Fruit fly (Drosophila melanogaster) whole organism, embryonic: Measurements from ENCODE around the gene CG6231.

ENCODE experiments used
- Atf-2 ChIP-seq: fragments of 200-800 bp; sonication (Bioruptor generic); optimal IDR thresholded peaks from 2 replicates; lab custom pipeline; 2016; ENCODE audit warnings: missing biosample characterization, missing genetic modification characterization
- BtbVII ChIP-seq: fragments of 200-800 bp; sonication (Bioruptor generic); optimal IDR thresholded peaks from 3 replicates; lab custom pipeline; 2017; ENCODE audit warnings: missing biosample characterization, mild to moderate bottlenecking, missing genetic modification characterization
- CG10147 ChIP-seq: fragments of 200-800 bp; sonication (Bioruptor generic); optimal IDR thresholded peaks from 2 replicates; lab custom pipeline; 2019; ENCODE audit warnings: missing biosample characterization, mild to moderate bottlenecking, missing genetic modification characterization, moderate library complexity
- CG1024 ChIP-seq: fragments of 200-800 bp; sonication (Bioruptor generic); IDR thresholded peaks from 2 replicates; pipeline ENCODE4 v1.3.6; 2022; ENCODE audit warnings: missing biosample characterization, missing genetic modification characterization
- CG10267 ChIP-seq: fragments of 200-800 bp; sonication (Bioruptor generic); optimal IDR thresholded peaks from 2 replicates; lab custom pipeline; 2018; ENCODE audit warnings: missing biosample characterization, mild to moderate bottlenecking, missing genetic modification characterization, moderate library complexity
- CG10274 ChIP-seq: fragments of 200-800 bp; sonication (Bioruptor generic); optimal IDR thresholded peaks from 3 replicates; lab custom pipeline; 2017; ENCODE audit warnings: missing biosample characterization, mild to moderate bottlenecking, missing genetic modification characterization
- CG10565 ChIP-seq: fragments of 200-800 bp; sonication (Bioruptor generic); optimal IDR thresholded peaks from 3 replicates; lab custom pipeline; 2016; ENCODE audit warnings: missing biosample characterization, mild to moderate bottlenecking, missing genetic modification characterization
- CG11093 ChIP-seq: fragments of 200-800 bp; sonication (Bioruptor generic); IDR thresholded peaks from 3 replicates; pipeline ENCODE4 v1.3.6; 2022; ENCODE audit warnings: missing biosample characterization, missing genetic modification characterization
- CG11247 ChIP-seq: fragments of 200-800 bp; sonication (Bioruptor generic); IDR thresholded peaks from 2 replicates; pipeline ENCODE4 v1.3.6; 2022; ENCODE audit warnings: missing biosample characterization, missing genetic modification characterization
- CG11456 ChIP-seq: fragments of 200-800 bp; sonication (Bioruptor generic); IDR thresholded peaks from 3 replicates; pipeline ENCODE4 v1.3.6; 2022; ENCODE audit warnings: missing biosample characterization, missing genetic modification characterization
- CG11695 ChIP-seq: fragments of 200-800 bp; sonication (Bioruptor generic); IDR thresholded peaks from 3 replicates; pipeline ENCODE4 v1.3.6; 2022; ENCODE audit warnings: missing biosample characterization, missing genetic modification characterization
- CG12659 ChIP-seq: fragments of 200-800 bp; sonication (Bioruptor generic); optimal IDR thresholded peaks from 3 replicates; lab custom pipeline; 2017; ENCODE audit warnings: mild to moderate bottlenecking, missing biosample characterization, missing genetic modification reagents, missing genetic modification characterization
- CG17912 ChIP-seq: fragments of 200-800 bp; sonication (Bioruptor generic); optimal IDR thresholded peaks from 2 replicates; lab custom pipeline; 2018; ENCODE audit warnings: missing biosample characterization, mild to moderate bottlenecking, missing genetic modification characterization
- CG2120 ChIP-seq: fragments of 200-800 bp; sonication (Bioruptor generic); optimal IDR thresholded peaks from 3 replicates; lab custom pipeline; 2016; ENCODE audit warnings: missing biosample characterization, missing genetic modification characterization
- CG34422 ChIP-seq: fragments of 200-800 bp; sonication (Bioruptor generic); IDR thresholded peaks from 3 replicates; pipeline ENCODE4 v1.3.6; 2022; ENCODE audit warnings: missing biosample characterization, missing genetic modification characterization
- CG4707 ChIP-seq: fragments of 200-800 bp; sonication (Bioruptor generic); optimal IDR thresholded peaks from 2 replicates; lab custom pipeline; 2018; ENCODE audit warnings: missing biosample characterization, mild to moderate bottlenecking, missing genetic modification characterization, moderate library complexity
- CG7839 ChIP-seq: fragments of 200-800 bp; sonication (Bioruptor generic); optimal IDR thresholded peaks from 3 replicates; lab custom pipeline; 2018; ENCODE audit warnings: missing biosample characterization, mild to moderate bottlenecking, missing genetic modification characterization, moderate library complexity
- CG9727 ChIP-seq: fragments of 200-800 bp; sonication (Bioruptor generic); optimal IDR thresholded peaks from 3 replicates; lab custom pipeline; 2017; ENCODE audit warnings: missing biosample characterization, mild to moderate bottlenecking, missing genetic modification characterization
- CkIIα-i1 ChIP-seq: fragments of 200-800 bp; sonication (Bioruptor generic); IDR thresholded peaks from 2 replicates; pipeline ENCODE4 v1.3.6; 2022; ENCODE audit warnings: missing biosample characterization, missing genetic modification characterization
- Dip2 ChIP-seq: fragments of 200-800 bp; sonication (Bioruptor generic); IDR thresholded peaks from 2 replicates; pipeline ENCODE4 v1.3.6; 2022; ENCODE audit warnings: missing biosample characterization, missing genetic modification characterization
- Dref ChIP-seq: fragments of 200-800 bp; sonication (Bioruptor generic); IDR thresholded peaks from 2 replicates; pipeline ENCODE4 v1.3.6; 2022; ENCODE audit warnings: missing biosample characterization, missing genetic modification characterization
- E2f2 ChIP-seq: fragments of 200-800 bp; sonication (Bioruptor generic); IDR thresholded peaks from 2 replicates; pipeline ENCODE4 v1.3.6; 2022; ENCODE audit warnings: missing biosample characterization, missing genetic modification characterization
- Elba2 ChIP-seq: fragments of 200-800 bp; sonication (Bioruptor generic); optimal IDR thresholded peaks from 3 replicates; lab custom pipeline; 2016; ENCODE audit warnings: missing biosample characterization, missing genetic modification characterization
- Fer1 ChIP-seq: fragments of 200-800 bp; sonication (Bioruptor generic); optimal IDR thresholded peaks from 2 replicates; lab custom pipeline; 2017; ENCODE audit warnings: missing biosample characterization, mild to moderate bottlenecking, missing genetic modification characterization
- HHEX ChIP-seq: fragments of 200-800 bp; sonication (Bioruptor generic); optimal IDR thresholded peaks from 3 replicates; lab custom pipeline; 2017; ENCODE audit warnings: missing biosample characterization, mild to moderate bottlenecking, missing genetic modification characterization, missing genetic modification reagents
- Kr ChIP-seq: fragments of 200-800 bp; sonication (Bioruptor generic); optimal IDR thresholded peaks from 2 replicates; lab custom pipeline; 2017; ENCODE audit warnings: missing biosample characterization, mild to moderate bottlenecking, missing genetic modification characterization
- MBD-R2 ChIP-seq: fragments of 200-800 bp; sonication (Bioruptor generic); IDR thresholded peaks from 2 replicates; pipeline ENCODE4 v1.3.6; 2022; ENCODE audit warnings: missing biosample characterization, missing genetic modification characterization
- MTF-1 ChIP-seq: fragments of 200-800 bp; sonication (Bioruptor generic); optimal IDR thresholded peaks from 2 replicates; lab custom pipeline; 2018; ENCODE audit warnings: missing biosample characterization, mild to moderate bottlenecking, missing genetic modification characterization, borderline replicate concordance
- NC2β ChIP-seq: fragments of 200-800 bp; sonication (Bioruptor generic); optimal IDR thresholded peaks from 2 replicates; lab custom pipeline; 2016; ENCODE audit warnings: missing biosample characterization, missing genetic modification characterization
- NK7.1 ChIP-seq: fragments of 200-800 bp; sonication (Bioruptor generic); optimal IDR thresholded peaks from 3 replicates; lab custom pipeline; 2016; ENCODE audit warnings: missing biosample characterization, missing genetic modification characterization
- PHDP ChIP-seq: fragments of 200-800 bp; sonication (Bioruptor generic); optimal IDR thresholded peaks from 3 replicates; lab custom pipeline; 2018; ENCODE audit warnings: missing biosample characterization, mild to moderate bottlenecking, missing genetic modification characterization, moderate library complexity
- Rfx ChIP-seq: fragments of 200-800 bp; sonication (Bioruptor generic); IDR thresholded peaks from 2 replicates; pipeline ENCODE4 v1.3.6; 2022; ENCODE audit warnings: missing biosample characterization, missing genetic modification characterization
- Six4 ChIP-seq: fragments of 200-800 bp; sonication (Bioruptor generic); optimal IDR thresholded peaks from 2 replicates; lab custom pipeline; 2016; ENCODE audit warnings: missing biosample characterization, missing genetic modification characterization
- aop ChIP-seq: fragments of 200-800 bp; sonication (Bioruptor generic); IDR thresholded peaks from 2 replicates; pipeline ENCODE4 v1.3.6; 2022; ENCODE audit warnings: missing biosample characterization, missing genetic modification characterization
- cato ChIP-seq: fragments of 200-800 bp; sonication (Bioruptor generic); optimal IDR thresholded peaks from 2 replicates; lab custom pipeline; 2016; ENCODE audit warnings: missing biosample characterization, missing genetic modification characterization, borderline replicate concordance
- cg ChIP-seq: fragments of 200-800 bp; sonication (Bioruptor generic); optimal IDR thresholded peaks from 3 replicates; lab custom pipeline; 2019; ENCODE audit warnings: missing biosample characterization, mild to moderate bottlenecking, missing genetic modification characterization, moderate library complexity
- her ChIP-seq: fragments of 200-800 bp; sonication (Bioruptor generic); optimal IDR thresholded peaks from 2 replicates; lab custom pipeline; 2016; ENCODE audit warnings: missing biosample characterization, missing genetic modification characterization
- odd ChIP-seq: fragments of 200-800 bp; sonication (Bioruptor generic); optimal IDR thresholded peaks from 2 replicates; lab custom pipeline; 2017; ENCODE audit warnings: missing biosample characterization, mild to moderate bottlenecking, missing genetic modification characterization
- pan ChIP-seq, 4 experiments: fragments of >200 bp in 3 of 4; fragments of 200-800 bp in 1 of 4; sonication (Bioruptor generic) in 1 of 4; optimal IDR thresholded peaks in 3 of 4; IDR thresholded peaks in 1 of 4; 2 replicates each; pipeline versions ENCODE4 v1.3.6 to Lab custom; 2017 to 2022; ENCODE audit warnings: missing biosample characterization in 2 of 4, missing genetic modification characterization in 2 of 4, mixed read lengths in 1 of 4
- ro ChIP-seq: fragments of 200-800 bp; sonication (Bioruptor generic); IDR thresholded peaks from 2 replicates; pipeline ENCODE4 v1.3.6; 2022; ENCODE audit warnings: missing biosample characterization, missing genetic modification characterization
- row ChIP-seq: fragments of 200-800 bp; sonication (Bioruptor generic); IDR thresholded peaks from 3 replicates; pipeline ENCODE4 v1.3.6; 2022; ENCODE audit warnings: missing biosample characterization, missing genetic modification characterization
- run ChIP-seq: fragments of 200-800 bp; sonication (Bioruptor generic); optimal IDR thresholded peaks from 3 replicates; lab custom pipeline; 2018; ENCODE audit warnings: missing biosample characterization, mild to moderate bottlenecking, missing genetic modification characterization
- seq ChIP-seq: fragments of 200-800 bp; sonication (Bioruptor generic); IDR thresholded peaks from 2 replicates; pipeline ENCODE4 v1.3.6; 2022; ENCODE audit warnings: missing biosample characterization, missing genetic modification characterization
- sim ChIP-seq: fragments of 200-800 bp; sonication (Bioruptor generic); IDR thresholded peaks from 2 replicates; pipeline ENCODE4 v1.3.6; 2022; ENCODE audit warnings: missing biosample characterization, missing genetic modification characterization
- so ChIP-seq: fragments of 200-800 bp; sonication (Bioruptor generic); IDR thresholded peaks from 3 replicates; pipeline ENCODE4 v1.3.6; 2022; ENCODE audit warnings: missing biosample characterization, missing genetic modification characterization
- sqz ChIP-seq: fragments of 200-800 bp; sonication (Bioruptor generic); optimal IDR thresholded peaks from 3 replicates; lab custom pipeline; 2018; ENCODE audit warnings: missing biosample characterization, mild to moderate bottlenecking, missing genetic modification characterization
- sug ChIP-seq: fragments of 200-800 bp; optimal IDR thresholded peaks from 2 replicates; lab custom pipeline; 2019; ENCODE audit warnings: missing biosample characterization, mild to moderate bottlenecking, missing genetic modification characterization, moderate library complexity
- vnd ChIP-seq: fragments of 200-800 bp; sonication (Bioruptor generic); IDR thresholded peaks from 3 replicates; pipeline ENCODE4 v1.3.6; 2022; ENCODE audit warnings: missing biosample characterization, missing genetic modification characterization; ENCODE audit not compliant: partially characterized antibody
- zen ChIP-seq: fragments of 200-800 bp; sonication (Bioruptor generic); optimal IDR thresholded peaks from 3 replicates; lab custom pipeline; 2018; ENCODE audit warnings: missing biosample characterization, mild to moderate bottlenecking, missing genetic modification characterization, moderate library complexity

The CG6231 gene

DNA sequence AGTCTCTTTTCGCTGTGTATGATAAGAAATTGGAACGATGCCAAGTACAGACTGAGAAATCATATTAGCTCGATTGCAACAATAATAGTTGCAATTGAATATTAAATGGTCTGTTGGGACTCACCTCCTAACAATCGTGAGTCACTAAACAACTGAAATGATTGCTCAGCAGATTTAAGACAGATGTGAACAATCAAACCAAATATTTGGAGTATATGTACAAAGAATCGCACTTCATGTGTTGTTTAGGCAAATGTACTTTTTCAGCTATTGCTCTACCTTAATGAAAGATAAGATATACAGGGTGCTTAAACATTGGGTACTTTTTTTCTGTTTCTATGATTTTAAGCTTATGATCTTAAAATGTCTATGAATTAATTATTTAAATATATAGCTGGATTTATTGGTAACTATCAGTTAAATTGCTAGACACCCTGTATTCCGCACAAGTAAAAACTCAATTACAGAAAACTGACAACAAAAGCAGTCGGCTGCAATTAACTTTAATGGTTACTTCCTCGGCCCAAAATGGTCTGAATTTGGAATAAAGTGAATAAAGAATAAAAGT is 9.1 kb upstream of the CG6231 start (continued):
- no peak for TF ChIP-seq Dip2 (GFP tag; lab: Robert Waterston, UW)
- peak; percentile 57; the same call in 1 of the 2 replicates for TF ChIP-seq sim
- TF ChIP-seq CG11093 (GFP tag; lab: Robert Waterston, UW), result peak; percentile 46; the same call in 1 of the 3 replicates
- TF ChIP-seq aop, result no peak
- peak; percentile 31 for TF ChIP-seq her
- peak; percentile 54; the same call in 1 of the 2 replicates for TF ChIP-seq CG1024 (GFP tag; lab: Robert Waterston, UW)
- peak; percentile 71 for TF ChIP-seq zen (tag; lab: Kevin White, UChicago)
- peak; percentile 44; the same call in 1 of the 2 replicates for TF ChIP-seq ro (GFP tag; lab: Robert Waterston, UW)
- peak; percentile 27 for TF ChIP-seq cato
- TF ChIP-seq CG10565 (GFP tag; lab: Kevin White, UChicago), result peak; percentile 9
- peak; percentile 91 for TF ChIP-seq Fer1 (GFP tag; lab: Kevin White, UChicago)
- peak; percentile 16 for TF ChIP-seq cg (GFP tag; lab: Kevin White, UChicago)
- TF ChIP-seq CG4707 (GFP tag; lab: Kevin White, UChicago), result peak; percentile 83
- TF ChIP-seq NC2β (GFP tag; lab: Kevin White, UChicago), result peak; percentile 14
- TF ChIP-seq CkIIα-i1, result peak; percentile 58; the same call in 1 of the 2 replicates
- TF ChIP-seq CG9727 (GFP tag; lab: Kevin White, UChicago), result peak; percentile 85
- peak; percentile 87 for TF ChIP-seq odd (GFP tag; lab: Kevin White, UChicago)
- TF ChIP-seq run (tag; lab: Kevin White, UChicago), result peak; percentile 85
- TF ChIP-seq NK7.1 (GFP tag; lab: Kevin White, UChicago), result peak; percentile 64
- peak; percentile 87 for TF ChIP-seq BtbVII (GFP tag; lab: Kevin White, UChicago)
- TF ChIP-seq pan (optimal IDR thresholded peaks at IDR 0.05; lab: Kevin White, UChicago), result no peak
- peak in 1 of 2 experiments; percentile 94 for TF ChIP-seq pan (GFP tag; optimal IDR thresholded peaks at IDR 0.05 in 1 of 2, IDR thresholded peaks at IDR 0.05 in 1 of 2)

DNA sequence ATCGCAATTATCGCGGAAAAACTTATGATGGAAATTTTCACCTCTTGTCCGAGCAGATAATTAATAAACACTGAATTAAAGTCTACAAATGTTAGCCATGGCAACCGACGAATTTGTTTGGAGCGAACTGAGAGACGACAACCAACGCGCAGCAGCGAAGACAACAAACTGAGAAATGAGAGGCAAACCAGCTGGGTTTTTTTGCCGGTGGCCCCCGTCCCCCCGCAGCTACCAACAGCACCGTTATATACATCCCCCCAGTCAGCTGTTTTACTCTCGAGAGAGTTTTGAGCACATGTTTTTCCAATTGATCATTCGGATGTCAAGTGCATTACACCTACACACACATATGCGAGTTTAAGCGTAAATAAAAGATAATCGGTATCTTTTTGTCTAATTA is 8.5 kb upstream of the CG6231 start:
- TF ChIP-seq MBD-R2 (no peak; the same call in 1 of the 2 replicates), CG10147 (GFP tag; lab: Kevin White, UChicago) (no peak), MTF-1 (GFP tag; lab: Kevin White, UChicago) (peak; percentile 39), NC2β (GFP tag; lab: Kevin White, UChicago) (no peak), CG12659 (GFP tag; lab: Kevin White, UChicago) (no peak), Kr (GFP tag; lab: Kevin White, UChicago) (no peak), vnd (GFP tag; lab: Robert Waterston, UW) (no peak), sqz (GFP tag; lab: Kevin White, UChicago) (peak; percentile 68), so (0 out of 3 replicates have a peak, but pooled peaks have one; percentile 46), Atf-2 (no peak), E2f2 (GFP tag; lab: Robert Waterston, UW) (0 out of 2 replicates have a peak, but pooled peaks have one; percentile 16), CG10274 (GFP tag; lab: Kevin White, UChicago) (no peak), CG2120 (no peak), row (peak; percentile 16; the same call in 1 of the 3 replicates), Six4 (GFP tag; lab: Kevin White, UChicago) (no peak), Elba2 (GFP tag; lab: Kevin White, UChicago) (no peak), CG7839 (tag; lab: Kevin White, UChicago) (no peak), HHEX (GFP tag; lab: Kevin White, UChicago) (no peak), Dref (GFP tag; lab: Robert Waterston, UW) (0 out of 2 replicates have a peak, but pooled peaks have one; percentile 22), seq (GFP tag; lab: Robert Waterston, UW) (no peak), CG11247 (GFP tag; lab: Robert Waterston, UW) (no peak), CG11695 (GFP tag; lab: Robert Waterston, UW) (peak; percentile 17; the same call in 1 of the 3 replicates), Rfx (GFP tag; lab: Robert Waterston, UW) (peak; percentile 42; the same call in 1 of the 2 replicates), CG11456 (GFP tag; lab: Robert Waterston, UW) (no peak), CG10267 (tag; lab: Kevin White, UChicago) (no peak), CG17912 (GFP tag; lab: Kevin White, UChicago) (no peak), sug (tag; lab: Kevin White, UChicago) (no peak), PHDP (tag; lab: Kevin White, UChicago) (peak; percentile 33), CG34422 (GFP tag; lab: Robert Waterston, UW) (peak; percentile 69; the same call in 1 of the 3 replicates)
